In genomic region chrIV:8687605-8688191, ce11 we compare ENCODE assay signal across 5 worm cellular contexts.
TF ChIP-seq lines count a peak whose summit lies in the region.

Gene snrp-3, minus strand, starts transcription at chrIV:8687810.

TF ChIP-seq in whole organism, L1 larva, 84 proteins besides CTCF, POLR2A, EP300 and RAD21 (continues in another document):
- TF ChIP-seq lin-35 (GFP tag; optimal IDR thresholded peaks at IDR 0.05; lab: Kevin White, UChicago), result peak; percentile 94 to 98
- TF ChIP-seq egl-27 (tag; optimal IDR thresholded peaks at IDR 0.05; lab: Kevin White, UChicago), result peak in 1 of 2 experiments; percentile 9
- peak; percentile 89 for TF ChIP-seq nhr-20 (tag; optimal IDR thresholded peaks at IDR 0.05; lab: Kevin White, UChicago)
- TF ChIP-seq snpc-4 (tag; optimal IDR thresholded peaks at IDR 0.05; lab: Kevin White, UChicago), result peak; percentile 67
- TF ChIP-seq alr-1 (tag; optimal IDR thresholded peaks at IDR 0.05; lab: Kevin White, UChicago; ENCODE audit: borderline replicate concordance), result no peak
- TF ChIP-seq nhr-12 (tag; optimal IDR thresholded peaks at IDR 0.05; lab: Kevin White, UChicago), result no peak
- TF ChIP-seq egl-13 (tag; optimal IDR thresholded peaks at IDR 0.05; lab: Kevin White, UChicago), result peak; percentile 32
- peak; percentile 61 for TF ChIP-seq jun-1 (tag; optimal IDR thresholded peaks at IDR 0.05; lab: Kevin White, UChicago)
- no peak for TF ChIP-seq unc-98 (GFP tag; IDR thresholded peaks at IDR 0.05; lab: Robert Waterston, UW)
- peak; percentile 76 for TF ChIP-seq F16B12.6 (tag; optimal IDR thresholded peaks at IDR 0.05; lab: Kevin White, UChicago)
- TF ChIP-seq mdl-1 (tag; optimal IDR thresholded peaks at IDR 0.05; lab: Kevin White, UChicago), result peak in 1 of 2 experiments; percentile 83
- TF ChIP-seq Y116A8C.19 (tag; optimal IDR thresholded peaks at IDR 0.05; lab: Kevin White, UChicago; ENCODE audit: borderline replicate concordance), result no peak
- TF ChIP-seq nhr-85 (tag; lab: Kevin White, UChicago), result peak; percentile 93
- peak; percentile 87 for TF ChIP-seq fos-1 (tag; optimal IDR thresholded peaks at IDR 0.05; lab: Kevin White, UChicago)
- TF ChIP-seq mef-2 (tag; optimal IDR thresholded peaks at IDR 0.05; lab: Kevin White, UChicago), result no peak
- no peak for TF ChIP-seq hlh-4 (tag; optimal IDR thresholded peaks at IDR 0.05; lab: Kevin White, UChicago)
- peak; percentile 84 for TF ChIP-seq dsc-1 (tag; optimal IDR thresholded peaks at IDR 0.05; lab: Kevin White, UChicago)
- peak; percentile 7 for TF ChIP-seq ceh-90 (tag; optimal IDR thresholded peaks at IDR 0.05; lab: Kevin White, UChicago)

TF ChIP-seq in whole organism, L3 larva, 47 proteins besides CTCF, POLR2A, EP300 and RAD21 (continues in another document):
- peak; percentile 79 for TF ChIP-seq nhr-43 (tag; optimal IDR thresholded peaks at IDR 0.05; lab: Kevin White, UChicago; ENCODE audit: poor library complexity, severe bottlenecking)
- peak; percentile 76 for TF ChIP-seq R02D3.7 (tag; optimal IDR thresholded peaks at IDR 0.05; lab: Kevin White, UChicago)
- no peak for TF ChIP-seq ZK546.5 (tag; optimal IDR thresholded peaks at IDR 0.05; lab: Kevin White, UChicago)
- TF ChIP-seq ceh-9 (tag; optimal IDR thresholded peaks at IDR 0.05; lab: Kevin White, UChicago), result no peak
- TF ChIP-seq ceh-28 (tag; optimal IDR thresholded peaks at IDR 0.05; lab: Kevin White, UChicago), result peak; percentile 78
- peak; percentile 76 for TF ChIP-seq jun-1 (tag; optimal IDR thresholded peaks at IDR 0.05; lab: Kevin White, UChicago)
- TF ChIP-seq pqm-1 (tag; optimal IDR thresholded peaks at IDR 0.05; lab: Kevin White, UChicago), result peak; percentile 62
- TF ChIP-seq mdl-1 (tag; optimal IDR thresholded peaks at IDR 0.05; lab: Kevin White, UChicago), result peak; percentile 8
- TF ChIP-seq ceh-82 (tag; optimal IDR thresholded peaks at IDR 0.05; lab: Kevin White, UChicago), result peak; percentile 23
- no peak for TF ChIP-seq nhr-237 (tag; optimal IDR thresholded peaks at IDR 0.05; lab: Kevin White, UChicago)
- peak; percentile 95 for TF ChIP-seq nhr-23 (tag; optimal IDR thresholded peaks at IDR 0.05; lab: Kevin White, UChicago)
- TF ChIP-seq lin-15B (tag; optimal IDR thresholded peaks at IDR 0.05; lab: Kevin White, UChicago), result peak; percentile 89
- no peak for TF ChIP-seq egl-5 (tag; optimal IDR thresholded peaks at IDR 0.05; lab: Kevin White, UChicago)
- peak; percentile 84 for TF ChIP-seq hmg-11 (tag; optimal IDR thresholded peaks at IDR 0.05; lab: Kevin White, UChicago)
- no peak for TF ChIP-seq nhr-28 (tag; optimal IDR thresholded peaks at IDR 0.05; lab: Kevin White, UChicago)
- TF ChIP-seq mml-1 (tag; optimal IDR thresholded peaks at IDR 0.05; lab: Kevin White, UChicago), result no peak
- TF ChIP-seq unc-39 (tag; optimal IDR thresholded peaks at IDR 0.05; lab: Kevin White, UChicago), result no peak
- peak; percentile 83 for TF ChIP-seq skn-1 (tag; optimal IDR thresholded peaks at IDR 0.05; lab: Kevin White, UChicago)
- no peak for TF ChIP-seq fos-1 (tag; optimal IDR thresholded peaks at IDR 0.05; lab: Kevin White, UChicago)

TF ChIP-seq in whole organism, early embryonic, 17 proteins besides CTCF, POLR2A, EP300 and RAD21:
- TF ChIP-seq F13C5.2 (tag; optimal IDR thresholded peaks at IDR 0.05; lab: Kevin White, UChicago), result peak; percentile 41
- TF ChIP-seq tbx-11 (GFP tag; IDR thresholded peaks at IDR 0.05; lab: Robert Waterston, UW), result no peak
- no peak for TF ChIP-seq hnd-1 (tag; optimal IDR thresholded peaks at IDR 0.05; lab: Kevin White, UChicago)

TF ChIP-seq in whole organism, midembryonic, 9 proteins besides CTCF, POLR2A, EP300 and RAD21:
- TF ChIP-seq T22C8.4 (GFP tag; IDR thresholded peaks at IDR 0.05; lab: Robert Waterston, UW) (peak; percentile 70; the same call in 1 of the 2 replicates), cog-1 (tag; optimal IDR thresholded peaks at IDR 0.05; lab: Kevin White, UChicago) (peak; percentile 37), ztf-29 (GFP tag; IDR thresholded peaks at IDR 0.05; lab: Robert Waterston, UW) (no peak)

TF ChIP-seq in whole organism, young adult, 124 proteins besides CTCF, POLR2A, EP300 and RAD21 (continues in another document):
- TF ChIP-seq snpc-1.3 (tag; optimal IDR thresholded peaks at IDR 0.05; lab: Kevin White, UChicago; ENCODE audit: insufficient read depth), result peak; percentile 59
- TF ChIP-seq F49E8.2 (tag; optimal IDR thresholded peaks at IDR 0.05; lab: Kevin White, UChicago; ENCODE audit: insufficient read depth), result peak; percentile 10
- TF ChIP-seq somi-1 (GFP tag; optimal IDR thresholded peaks at IDR 0.05; lab: Kevin White, UChicago), result no peak
- no peak for TF ChIP-seq ceh-79 (tag; optimal IDR thresholded peaks at IDR 0.05; lab: Kevin White, UChicago)
- TF ChIP-seq let-526 (GFP tag; IDR thresholded peaks at IDR 0.05; lab: Robert Waterston, UW), result no peak
- no peak for TF ChIP-seq pha-4 (tag; optimal IDR thresholded peaks at IDR 0.05; lab: Kevin White, UChicago)
- TF ChIP-seq F52B5.7 (tag; optimal IDR thresholded peaks at IDR 0.05; lab: Kevin White, UChicago), result no peak
- TF ChIP-seq F57C9.4 (tag; optimal IDR thresholded peaks at IDR 0.05; lab: Kevin White, UChicago), result no peak
- TF ChIP-seq nfya-1 (tag; optimal IDR thresholded peaks at IDR 0.05; lab: Kevin White, UChicago; ENCODE audit: borderline replicate concordance, insufficient read depth), result no peak
- no peak; the same call in 1 of the 2 replicates for TF ChIP-seq dox-1 (GFP tag; IDR thresholded peaks at IDR 0.05; lab: Robert Waterston, UW)
- TF ChIP-seq F55B11.4 (tag; optimal IDR thresholded peaks at IDR 0.05; lab: Kevin White, UChicago; ENCODE audit: borderline replicate concordance, insufficient read depth), result no peak
- 0 out of 2 replicates have a peak, but pooled peaks have one; percentile 44 for TF ChIP-seq Y79H2A.3 (GFP tag; conservative IDR thresholded peaks at IDR 0.05; lab: Robert Waterston, UW)
- TF ChIP-seq zfh-2 (GFP tag; conservative IDR thresholded peaks at IDR 0.05; lab: Robert Waterston, UW), result no peak
- no peak for TF ChIP-seq nhr-90 (tag; optimal IDR thresholded peaks at IDR 0.05; lab: Kevin White, UChicago)
- peak; percentile 73 for TF ChIP-seq hmg-20 (GFP tag; IDR thresholded peaks at IDR 0.05; lab: Robert Waterston, UW)
- TF ChIP-seq lin-40 (tag; optimal IDR thresholded peaks at IDR 0.05; lab: Kevin White, UChicago), result peak; percentile 81
- no peak for TF ChIP-seq egl-44 (GFP tag; IDR thresholded peaks at IDR 0.05; lab: Robert Waterston, UW)
- no peak for TF ChIP-seq Y53F4B.3 (GFP tag; IDR thresholded peaks at IDR 0.05; lab: Robert Waterston, UW)
- TF ChIP-seq T07F8.4 (tag; optimal IDR thresholded peaks at IDR 0.05; lab: Kevin White, UChicago), result no peak
- peak; percentile 36 for TF ChIP-seq tlf-1 (GFP tag; optimal IDR thresholded peaks at IDR 0.05; lab: Kevin White, UChicago)
- TF ChIP-seq ceh-27 (GFP tag; optimal IDR thresholded peaks at IDR 0.05; lab: Kevin White, UChicago), result no peak
- TF ChIP-seq snpc-1.1 (tag; optimal IDR thresholded peaks at IDR 0.05; lab: Kevin White, UChicago; ENCODE audit: insufficient read depth), result peak; percentile 1
- no peak for TF ChIP-seq mes-4 (tag; optimal IDR thresholded peaks at IDR 0.05; lab: Kevin White, UChicago)
- TF ChIP-seq cebp-2 (GFP tag; IDR thresholded peaks at IDR 0.05; lab: Robert Waterston, UW), result no peak
- TF ChIP-seq ztf-22 (GFP tag; optimal IDR thresholded peaks at IDR 0.05; lab: Kevin White, UChicago), result no peak
- no peak for TF ChIP-seq die-1 (tag; optimal IDR thresholded peaks at IDR 0.05; lab: Kevin White, UChicago)
- TF ChIP-seq egrh-3 (GFP tag; IDR thresholded peaks at IDR 0.05; lab: Robert Waterston, UW), result no peak
- TF ChIP-seq F37B4.10 (GFP tag; IDR thresholded peaks at IDR 0.05; lab: Robert Waterston, UW), result no peak
- no peak for TF ChIP-seq sptf-2 (GFP tag; optimal IDR thresholded peaks at IDR 0.05; lab: Kevin White, UChicago)
- TF ChIP-seq hlh-12 (tag; optimal IDR thresholded peaks at IDR 0.05; lab: Kevin White, UChicago), result no peak
- peak; percentile 59; the same call in 1 of the 2 replicates for TF ChIP-seq attf-3 (GFP tag; conservative IDR thresholded peaks at IDR 0.05; lab: Robert Waterston, UW)
- TF ChIP-seq ztf-28 (GFP tag; IDR thresholded peaks at IDR 0.05; lab: Robert Waterston, UW), result no peak
- no peak for TF ChIP-seq K12H6.12 (tag; optimal IDR thresholded peaks at IDR 0.05; lab: Kevin White, UChicago)
- TF ChIP-seq unc-130 (GFP tag; optimal IDR thresholded peaks at IDR 0.05; lab: Kevin White, UChicago), result peak; percentile 23
- TF ChIP-seq akir-1 (GFP tag; optimal IDR thresholded peaks at IDR 0.05; lab: Kevin White, UChicago), result no peak
- TF ChIP-seq nfya-2 (GFP tag; IDR thresholded peaks at IDR 0.05; lab: Robert Waterston, UW), result no peak
- peak; percentile 65; the same call in 1 of the 2 replicates for TF ChIP-seq madf-6 (GFP tag; IDR thresholded peaks at IDR 0.05; lab: Robert Waterston, UW)
- no peak for TF ChIP-seq madf-8 (GFP tag; conservative IDR thresholded peaks at IDR 0.05; lab: Robert Waterston, UW)
- TF ChIP-seq efl-1 (GFP tag; optimal IDR thresholded peaks at IDR 0.05; lab: Kevin White, UChicago), result peak; percentile 69
- TF ChIP-seq Y95B8A.8 (GFP tag; IDR thresholded peaks at IDR 0.05; lab: Robert Waterston, UW), result no peak
- TF ChIP-seq C06A6.2 (GFP tag; conservative IDR thresholded peaks at IDR 0.05; lab: Robert Waterston, UW), result 0 out of 2 replicates have a peak, but pooled peaks have one; percentile 34
- no peak for TF ChIP-seq Y56A3A.18 (GFP tag; IDR thresholded peaks at IDR 0.05; lab: Robert Waterston, UW)
- TF ChIP-seq ceh-58 (GFP tag; IDR thresholded peaks at IDR 0.05; lab: Robert Waterston, UW), result no peak
- TF ChIP-seq xnd-1 (tag; optimal IDR thresholded peaks at IDR 0.05; lab: Kevin White, UChicago), result no peak
- no peak for TF ChIP-seq bed-1 (GFP tag; IDR thresholded peaks at IDR 0.05; lab: Robert Waterston, UW)
- TF ChIP-seq F22D6.2 (tag; optimal IDR thresholded peaks at IDR 0.05; lab: Kevin White, UChicago), result no peak
- no peak for TF ChIP-seq rpc-1 (optimal IDR thresholded peaks at IDR 0.05; lab: Kevin White, UChicago)
- no peak for TF ChIP-seq rpc-1 (tag; optimal IDR thresholded peaks at IDR 0.05; lab: Kevin White, UChicago)
- TF ChIP-seq aptf-2 (GFP tag; conservative IDR thresholded peaks at IDR 0.05; lab: Robert Waterston, UW), result no peak
- peak; percentile 49 to 94 (median 60) for TF ChIP-seq lin-35 (GFP tag; optimal IDR thresholded peaks at IDR 0.05; lab: Kevin White, UChicago)
- TF ChIP-seq lin-26 (GFP tag; IDR thresholded peaks at IDR 0.05; lab: Robert Waterston, UW), result 0 out of 2 replicates have a peak, but pooled peaks have one; percentile 6
- no peak for TF ChIP-seq B0035.1 (tag; optimal IDR thresholded peaks at IDR 0.05; lab: Kevin White, UChicago)
- TF ChIP-seq sea-2 (GFP tag; IDR thresholded peaks at IDR 0.05; lab: Robert Waterston, UW), result no peak

Comparison
In these comparisons a context has a peak if more than half of its experiments do, and no peak if none do; other contexts are left out.
1. Of the 8 proteins assayed by ChIP-seq in both whole organism, young adult and whole organism, L1 larva: peak only in whole organism, young adult: none; only in whole organism, L1 larva: ama-1 and nhr-90; in both: dpl-1, efl-1, lin-35, snpc-4 and unc-130; in neither: 1.